Fruit fly (Drosophila melanogaster) whole organism, embryonic: ENCODE data around the gene Ykt6.

ENCODE experiments used
- Aef1 ChIP-seq: fragments of 200-800 bp; sonication (Bioruptor generic); IDR thresholded peaks from 3 replicates; pipeline ENCODE4 v1.3.6; 2022; ENCODE audit warnings: missing biosample characterization, missing genetic modification characterization
- C15 ChIP-seq: fragments of 200-800 bp; sonication (Bioruptor generic); IDR thresholded peaks from 3 replicates; pipeline ENCODE4 v1.3.6; 2022; ENCODE audit warnings: missing biosample characterization, missing genetic modification characterization
- CG10366 ChIP-seq: fragments of 200-800 bp; sonication (Bioruptor generic); IDR thresholded peaks from 2 replicates; pipeline ENCODE4 v1.3.6; 2022; ENCODE audit warnings: missing biosample characterization, missing genetic modification characterization
- CG10431 ChIP-seq: fragments of 200-800 bp; sonication (Bioruptor generic); optimal IDR thresholded peaks from 3 replicates; lab custom pipeline; 2018; ENCODE audit warnings: missing biosample characterization, mild to moderate bottlenecking, missing genetic modification characterization
- CG11456 ChIP-seq: fragments of 200-800 bp; sonication (Bioruptor generic); IDR thresholded peaks from 3 replicates; pipeline ENCODE4 v1.3.6; 2022; ENCODE audit warnings: missing biosample characterization, missing genetic modification characterization
- CG11695 ChIP-seq: fragments of 200-800 bp; sonication (Bioruptor generic); IDR thresholded peaks from 3 replicates; pipeline ENCODE4 v1.3.6; 2022; ENCODE audit warnings: missing biosample characterization, missing genetic modification characterization
- CG12769 ChIP-seq: fragments of 200-800 bp; sonication (Bioruptor generic); optimal IDR thresholded peaks from 2 replicates; lab custom pipeline; 2019; ENCODE audit warnings: missing biosample characterization, mild to moderate bottlenecking, missing genetic modification characterization, moderate library complexity
- CG13296 ChIP-seq: fragments of 200-800 bp; sonication (Bioruptor generic); optimal IDR thresholded peaks from 3 replicates; lab custom pipeline; 2018; ENCODE audit warnings: missing biosample characterization, mild to moderate bottlenecking, missing genetic modification characterization
- CG13424 ChIP-seq: fragments of 200-800 bp; sonication (Bioruptor generic); optimal IDR thresholded peaks from 2 replicates; lab custom pipeline; 2019; ENCODE audit warnings: missing biosample characterization, mild to moderate bottlenecking, missing genetic modification characterization, moderate library complexity
- CG14014 ChIP-seq: fragments of 200-800 bp; sonication (Bioruptor generic); IDR thresholded peaks from 2 replicates; pipeline ENCODE4 v1.3.6; 2022; ENCODE audit warnings: missing biosample characterization, missing genetic modification characterization
- CG17186 ChIP-seq: fragments of 200-800 bp; sonication (Bioruptor generic); optimal IDR thresholded peaks from 3 replicates; lab custom pipeline; 2017; ENCODE audit warnings: missing biosample characterization, missing genetic modification reagents, missing genetic modification characterization
- CG17612 ChIP-seq: fragments of 200-800 bp; sonication (Bioruptor generic); IDR thresholded peaks from 2 replicates; pipeline ENCODE4 v1.3.6; 2022; ENCODE audit warnings: missing biosample characterization, missing genetic modification characterization
- CG2875 ChIP-seq: fragments of 200-800 bp; sonication (Bioruptor generic); optimal IDR thresholded peaks from 2 replicates; lab custom pipeline; 2017; ENCODE audit warnings: missing biosample characterization, mild to moderate bottlenecking, missing genetic modification characterization, missing genetic modification reagents
- CG34422 ChIP-seq: fragments of 200-800 bp; sonication (Bioruptor generic); IDR thresholded peaks from 3 replicates; pipeline ENCODE4 v1.3.6; 2022; ENCODE audit warnings: missing biosample characterization, missing genetic modification characterization
- CG4820 ChIP-seq: fragments of 200-800 bp; sonication (Bioruptor generic); optimal IDR thresholded peaks from 3 replicates; lab custom pipeline; 2016; ENCODE audit warnings: missing biosample characterization, missing genetic modification characterization
- CG7745 ChIP-seq: fragments of 200-800 bp; sonication (Bioruptor generic); optimal IDR thresholded peaks from 2 replicates; lab custom pipeline; 2018; ENCODE audit warnings: missing biosample characterization, mild to moderate bottlenecking, missing genetic modification characterization, moderate library complexity
- CG8924 ChIP-seq: fragments of 200-800 bp; optimal IDR thresholded peaks from 3 replicates; lab custom pipeline; 2019; ENCODE audit warnings: missing biosample characterization, mild to moderate bottlenecking, missing genetic modification characterization, moderate library complexity
- CG9797 ChIP-seq: fragments of 200-800 bp; sonication (Bioruptor generic); optimal IDR thresholded peaks from 3 replicates; lab custom pipeline; 2018; ENCODE audit warnings: missing biosample characterization, mild to moderate bottlenecking, missing genetic modification characterization
- CG9932 ChIP-seq: fragments of 200-800 bp; sonication (Bioruptor generic); IDR thresholded peaks from 2 replicates; pipeline ENCODE4 v1.3.6; 2022; ENCODE audit warnings: missing biosample characterization, missing genetic modification characterization
- D ChIP-seq, 2 experiments: fragments of 200-800 bp in 1 of 2; fragments of >200 bp in 1 of 2; sonication (Bioruptor generic) in 1 of 2; optimal IDR thresholded peaks; 2 replicates in 1 of 2; 3 replicates in 1 of 2; lab custom pipeline; 2017; ENCODE audit warnings: mild to moderate bottlenecking in 1 of 2, missing biosample characterization in 1 of 2, missing genetic modification characterization in 1 of 2, missing genetic modification reagents in 1 of 2
- ERR ChIP-seq: fragments of 200-800 bp; sonication (Bioruptor generic); optimal IDR thresholded peaks from 2 replicates; lab custom pipeline; 2016; ENCODE audit warnings: missing biosample characterization, missing genetic modification characterization
- Hmr ChIP-seq: fragments of 200-800 bp; sonication (Bioruptor generic); optimal IDR thresholded peaks from 3 replicates; lab custom pipeline; 2017; ENCODE audit warnings: mild to moderate bottlenecking, missing biosample characterization, missing genetic modification reagents, missing genetic modification characterization
- Jarid2 ChIP-seq: fragments of 200-800 bp; sonication (Bioruptor generic); optimal IDR thresholded peaks from 3 replicates; lab custom pipeline; 2017; ENCODE audit warnings: mild to moderate bottlenecking, missing biosample characterization, missing genetic modification reagents, missing genetic modification characterization
- Lhr ChIP-seq: fragments of 200-800 bp; sonication (Bioruptor generic); optimal IDR thresholded peaks from 3 replicates; lab custom pipeline; 2017; ENCODE audit warnings: mild to moderate bottlenecking, missing biosample characterization, missing genetic modification reagents, missing genetic modification characterization
- Lim3 ChIP-seq: fragments of 200-800 bp; sonication (Bioruptor generic); IDR thresholded peaks from 2 replicates; pipeline ENCODE4 v1.3.6; 2022; ENCODE audit warnings: missing biosample characterization, missing genetic modification characterization
- MBD-R2 ChIP-seq: fragments of 200-800 bp; sonication (Bioruptor generic); IDR thresholded peaks from 2 replicates; pipeline ENCODE4 v1.3.6; 2022; ENCODE audit warnings: missing biosample characterization, missing genetic modification characterization
- Mad ChIP-seq: fragments of 200-800 bp; sonication (Bioruptor generic); optimal IDR thresholded peaks from 2 replicates; lab custom pipeline; 2016; ENCODE audit warnings: missing biosample characterization, missing genetic modification characterization
- Meics ChIP-seq: fragments of 200-800 bp; sonication (Bioruptor generic); optimal IDR thresholded peaks from 2 replicates; lab custom pipeline; 2017; ENCODE audit warnings: missing biosample characterization, mild to moderate bottlenecking, missing genetic modification characterization
- NK7.1 ChIP-seq: fragments of 200-800 bp; sonication (Bioruptor generic); optimal IDR thresholded peaks from 3 replicates; lab custom pipeline; 2016; ENCODE audit warnings: missing biosample characterization, missing genetic modification characterization
- Ptx1 ChIP-seq: fragments of 200-800 bp; sonication (Bioruptor generic); IDR thresholded peaks from 2 replicates; pipeline ENCODE4 v1.3.6; 2022; ENCODE audit warnings: missing biosample characterization, missing genetic modification characterization
- Sry-β ChIP-seq: fragments of 200-800 bp; sonication (Bioruptor generic); optimal IDR thresholded peaks from 2 replicates; lab custom pipeline; 2018; ENCODE audit warnings: missing biosample characterization, mild to moderate bottlenecking, missing genetic modification characterization, moderate library complexity
- Ssrp ChIP-seq: fragments of 200-800 bp; sonication (Bioruptor generic); optimal IDR thresholded peaks from 2 replicates; lab custom pipeline; 2018; ENCODE audit warnings: missing biosample characterization, mild to moderate bottlenecking, missing genetic modification characterization, moderate library complexity
- Taf1 ChIP-seq: fragments of 200-800 bp; sonication (Bioruptor generic); IDR thresholded peaks from 2 replicates; pipeline ENCODE4 v1.3.6; 2022; ENCODE audit warnings: missing biosample characterization, missing genetic modification characterization
- Xbp1 ChIP-seq: fragments of 200-800 bp; sonication (Bioruptor generic); optimal IDR thresholded peaks from 3 replicates; lab custom pipeline; 2016; ENCODE audit warnings: missing biosample characterization, mild to moderate bottlenecking, missing genetic modification characterization
- ac ChIP-seq: fragments of 200-800 bp; sonication (Bioruptor generic); optimal IDR thresholded peaks from 3 replicates; lab custom pipeline; 2017; ENCODE audit warnings: missing biosample characterization, mild to moderate bottlenecking, missing genetic modification characterization
- ap ChIP-seq: fragments of 200-800 bp; sonication (Bioruptor generic); IDR thresholded peaks from 2 replicates; pipeline ENCODE4 v1.3.6; 2022; ENCODE audit warnings: missing biosample characterization, missing genetic modification characterization
- ato ChIP-seq: fragments of 200-800 bp; sonication (Bioruptor generic); IDR thresholded peaks from 2 replicates; pipeline ENCODE4 v1.3.6; 2022; ENCODE audit warnings: missing biosample characterization, missing genetic modification characterization; ENCODE audit not compliant: partially characterized antibody
- chinmo ChIP-seq: fragments of 200-800 bp; sonication (Bioruptor generic); IDR thresholded peaks from 4 replicates; pipeline ENCODE4 v1.3.6; 2022; ENCODE audit warnings: missing biosample characterization, missing genetic modification characterization; ENCODE audit not compliant: partially characterized antibody
- cwo ChIP-seq: fragments of 200-800 bp; sonication (Bioruptor generic); optimal IDR thresholded peaks from 3 replicates; lab custom pipeline; 2017; ENCODE audit warnings: missing biosample characterization, missing genetic modification characterization, mild to moderate bottlenecking, moderate library complexity, missing genetic modification reagents
- fu2 ChIP-seq: fragments of 200-800 bp; sonication (Bioruptor generic); optimal IDR thresholded peaks from 2 replicates; lab custom pipeline; 2016; ENCODE audit warnings: missing biosample characterization, missing genetic modification characterization
- ham ChIP-seq: fragments of 200-800 bp; sonication (Bioruptor generic); IDR thresholded peaks from 2 replicates; pipeline ENCODE4 v1.3.6; 2022; ENCODE audit warnings: missing biosample characterization, missing genetic modification characterization
- nerfin-2 ChIP-seq: fragments of 200-800 bp; sonication (Bioruptor generic); IDR thresholded peaks from 2 replicates; pipeline ENCODE4 v1.3.6; 2022; ENCODE audit warnings: missing biosample characterization, missing genetic modification characterization; ENCODE audit not compliant: partially characterized antibody
- odd ChIP-seq: fragments of 200-800 bp; sonication (Bioruptor generic); optimal IDR thresholded peaks from 2 replicates; lab custom pipeline; 2017; ENCODE audit warnings: missing biosample characterization, mild to moderate bottlenecking, missing genetic modification characterization
- salm ChIP-seq: fragments of 200-800 bp; sonication (Bioruptor generic); optimal IDR thresholded peaks from 2 replicates; lab custom pipeline; 2018; ENCODE audit warnings: missing biosample characterization, mild to moderate bottlenecking, missing genetic modification characterization
- seq ChIP-seq: fragments of 200-800 bp; sonication (Bioruptor generic); IDR thresholded peaks from 2 replicates; pipeline ENCODE4 v1.3.6; 2022; ENCODE audit warnings: missing biosample characterization, missing genetic modification characterization
- sob ChIP-seq: fragments of 200-800 bp; sonication (Bioruptor generic); IDR thresholded peaks from 2 replicates; pipeline ENCODE4 v1.3.6; 2022; ENCODE audit warnings: missing biosample characterization, missing genetic modification characterization
- stc ChIP-seq: fragments of 200-800 bp; sonication (Bioruptor generic); IDR thresholded peaks from 2 replicates; pipeline ENCODE4 v1.3.6; 2022; ENCODE audit warnings: missing biosample characterization, missing genetic modification characterization
- twi ChIP-seq: fragments of 200-800 bp; optimal IDR thresholded peaks from 2 replicates; lab custom pipeline; 2019; ENCODE audit warnings: missing biosample characterization, mild to moderate bottlenecking, missing genetic modification characterization, moderate library complexity
- tx ChIP-seq: fragments of 200-800 bp; sonication (Bioruptor generic); optimal IDR thresholded peaks from 2 replicates; lab custom pipeline; 2016; ENCODE audit warnings: missing biosample characterization, missing genetic modification characterization

Gene Ykt6

dm6 chrX:7893411-7894122 lies 26.6 kb upstream of the Ykt6 start, which contains the start of the genes CG45089, ND-MNLL and p115 (continued):
- TF ChIP-seq cwo (no peak), Jarid2 (no peak), chinmo (GFP tag; lab: Robert Waterston, UW) (no peak), D (optimal IDR thresholded peaks at IDR 0.05; lab: Kevin White, UChicago) (no peak), D (GFP tag; optimal IDR thresholded peaks at IDR 0.05; lab: Kevin White, UChicago) (no peak), sob (GFP tag; lab: Robert Waterston, UW) (peak; percentile 73), ERR (no peak), CG13296 (GFP tag; lab: Kevin White, UChicago) (peak; percentile 59), Taf1 (GFP tag; lab: Robert Waterston, UW) (no peak), CG10366 (GFP tag; lab: Robert Waterston, UW) (peak; percentile 46), Xbp1 (GFP tag; lab: Kevin White, UChicago) (peak; percentile 80), Aef1 (peak; percentile 50; the same call in 2 of the 3 replicates), fu2 (GFP tag; lab: Kevin White, UChicago) (peak; percentile 20), CG8924 (tag; lab: Kevin White, UChicago) (peak; percentile 68), CG11456 (GFP tag; lab: Robert Waterston, UW) (peak; percentile 16; the same call in 1 of the 3 replicates), NK7.1 (GFP tag; lab: Kevin White, UChicago) (no peak), Lim3 (no peak), stc (GFP tag; lab: Robert Waterston, UW) (no peak), twi (tag; lab: Kevin White, UChicago) (peak; percentile 26), CG12769 (tag; lab: Kevin White, UChicago) (no peak), CG17186 (peak; percentile 8), CG17612 (GFP tag; lab: Robert Waterston, UW) (no peak), CG4820 (GFP tag; lab: Kevin White, UChicago) (peak; percentile 36), ato (GFP tag; lab: Robert Waterston, UW) (no peak), Sry-β (GFP tag; lab: Kevin White, UChicago) (peak; percentile 89), CG14014 (GFP tag; lab: Robert Waterston, UW) (peak; percentile 47; the same call in 1 of the 2 replicates), tx (GFP tag; lab: Kevin White, UChicago) (no peak), CG2875 (GFP tag; lab: Kevin White, UChicago) (no peak), CG9932 (GFP tag; lab: Robert Waterston, UW) (peak; percentile 84), Ptx1 (GFP tag; lab: Robert Waterston, UW) (peak; percentile 68), CG7745 (tag; lab: Kevin White, UChicago) (no peak), C15 (GFP tag; lab: Robert Waterston, UW) (no peak), CG13424 (peak; percentile 72), MBD-R2 (GFP tag; lab: Robert Waterston, UW) (peak; percentile 78), CG11695 (GFP tag; lab: Robert Waterston, UW) (0 out of 3 replicates have a peak, but pooled peaks have one; percentile 9), ac (no peak), CG9797 (GFP tag; lab: Kevin White, UChicago) (peak; percentile 22), ap (GFP tag; lab: Robert Waterston, UW) (no peak), odd (GFP tag; lab: Kevin White, UChicago) (no peak), seq (GFP tag; lab: Robert Waterston, UW) (peak; percentile 31; the same call in 1 of the 2 replicates), CG34422 (GFP tag; lab: Robert Waterston, UW) (peak; percentile 56; the same call in 1 of the 3 replicates), nerfin-2 (GFP tag; lab: Robert Waterston, UW) (no peak), ham (GFP tag; lab: Robert Waterston, UW) (no peak), Meics (GFP tag; lab: Kevin White, UChicago) (peak; percentile 33), Mad (GFP tag; lab: Kevin White, UChicago) (no peak), Hmr (GFP tag; lab: Kevin White, UChicago) (peak; percentile 40), salm (tag; lab: Kevin White, UChicago) (no peak), Ssrp (tag; lab: Kevin White, UChicago) (peak; percentile 35), Lhr (GFP tag; lab: Kevin White, UChicago) (no peak), CG10431 (no peak)
